Fruit fly (Drosophila melanogaster): Measurements from ENCODE around the gene CG8064.

Gene CG8064

dm6 chr3R:18260016-18260415 lies 23.4 kb upstream of the CG8064 start:
- TF ChIP-seq CG17801 (GFP tag; optimal IDR thresholded peaks at IDR 0.05; ENCODE audit: partially characterized antibody) = no peak

DNA sequence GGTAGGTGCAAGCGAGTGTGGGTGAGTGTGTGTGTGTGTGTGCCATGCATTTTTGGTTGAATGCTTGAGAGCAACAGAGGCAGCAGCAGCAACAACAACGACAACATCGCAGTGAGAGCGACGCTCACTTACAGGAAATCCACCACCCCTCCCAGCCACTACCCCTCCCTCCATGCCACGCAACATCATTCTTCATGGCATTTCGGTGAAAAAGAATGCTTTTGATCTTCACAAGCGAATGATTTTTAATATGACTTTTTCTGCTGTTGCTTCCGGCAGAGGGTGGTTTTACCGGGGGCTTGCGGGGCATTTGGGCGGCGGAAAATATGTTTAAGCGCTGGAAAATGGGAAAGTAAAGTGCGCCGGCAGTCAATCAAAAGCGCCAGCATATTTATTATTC lies 21.9 kb upstream of the CG8064 start:
- no peak for TF ChIP-seq CG17801 (GFP tag; optimal IDR thresholded peaks at IDR 0.05; ENCODE audit: partially characterized antibody)

DNA sequence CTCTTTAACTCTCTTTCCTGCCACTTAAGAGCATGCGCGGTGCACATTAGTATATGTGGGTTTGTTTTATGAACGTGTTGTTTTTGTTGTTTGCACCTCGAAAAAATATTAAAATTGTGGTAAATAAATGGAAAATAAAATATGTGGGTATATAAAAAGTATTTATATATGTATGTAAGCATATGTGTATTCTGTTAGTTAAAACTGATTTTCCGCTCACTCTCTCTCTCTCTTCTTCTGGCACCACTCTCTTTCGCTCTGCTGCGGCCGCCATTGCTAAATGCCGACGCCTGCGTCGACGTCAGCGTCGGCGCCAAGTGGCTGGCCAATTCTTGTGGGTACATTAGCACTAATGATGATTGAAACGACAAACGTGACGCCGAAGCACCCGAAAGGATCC lies 18.2 kb upstream of the CG8064 start:
- TF ChIP-seq CG17801 (GFP tag; optimal IDR thresholded peaks at IDR 0.05; ENCODE audit: partially characterized antibody) = no peak

dm6 chr3R:18266665-18267064 lies 16.8 kb upstream of the CG8064 start:
- TF ChIP-seq CG17801 (GFP tag; optimal IDR thresholded peaks at IDR 0.05; ENCODE audit: partially characterized antibody) = no peak

DNA sequence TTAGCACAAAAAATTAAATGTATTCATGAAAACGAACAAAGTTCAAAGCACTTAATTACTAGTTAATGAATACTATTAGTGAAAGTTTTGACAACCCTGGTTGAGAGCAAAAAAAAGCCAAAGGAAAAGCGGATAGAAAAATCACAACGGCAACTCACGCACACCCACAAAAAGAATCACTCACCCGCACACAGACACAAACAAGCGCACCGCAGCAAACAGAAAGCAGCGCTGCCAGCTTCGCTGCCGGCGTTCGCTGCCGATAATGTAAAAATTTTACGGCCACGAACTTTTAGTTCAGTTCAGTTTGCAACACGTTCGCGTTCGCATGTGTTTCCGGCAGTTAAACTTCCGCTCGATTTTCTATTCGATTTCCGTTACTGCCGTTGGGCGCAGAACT lies 16.0 kb upstream of the CG8064 start, which contains the start of gene CG18599:
Gene CG18599 (plus strand): TSS at position 301 of the 400 bp plus-strand sequence.
- TF ChIP-seq CG17801 (GFP tag; optimal IDR thresholded peaks at IDR 0.05; ENCODE audit: partially characterized antibody) = no peak

DNA sequence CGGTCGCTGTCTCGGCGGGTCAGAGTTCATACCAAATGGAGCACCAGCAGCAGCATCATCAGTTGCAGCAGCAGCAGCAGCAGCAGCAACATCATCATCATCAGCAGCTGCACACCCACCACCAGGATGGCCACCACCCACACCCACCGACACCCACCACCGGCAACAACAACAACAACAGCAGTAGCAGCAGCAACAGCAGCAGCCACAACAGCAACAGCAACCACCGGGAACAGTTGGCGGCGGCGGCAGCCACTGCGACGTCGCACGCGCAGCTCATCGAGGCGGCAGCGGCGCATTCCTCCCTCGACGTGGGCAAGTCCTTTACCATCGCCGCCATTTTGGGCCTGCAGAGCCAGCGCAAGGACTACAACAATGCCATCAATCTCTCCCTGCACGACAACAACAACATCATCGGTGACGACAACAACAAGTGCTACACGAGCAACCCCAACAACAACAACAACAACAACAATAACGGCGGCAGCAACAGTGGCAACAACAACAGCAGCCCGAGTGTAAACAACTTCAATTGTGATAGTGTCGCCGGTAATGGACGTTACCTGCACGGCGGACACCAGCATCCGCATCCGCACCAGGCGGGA lies 13.6 kb upstream of the CG8064 start:
- TF ChIP-seq CG17801 (GFP tag; optimal IDR thresholded peaks at IDR 0.05; ENCODE audit: partially characterized antibody) = no peak

dm6 chr3R:18274328-18275098 lies 8.9 kb upstream of the CG8064 start, which contains the start of the genes Vps39 and eIF1A:
TSS of gene Vps39 (minus strand) at chr3R:18274446.
TSS of gene eIF1A (plus strand) at chr3R:18274665.
- TF ChIP-seq CG17801 (GFP tag; optimal IDR thresholded peaks at IDR 0.05; ENCODE audit: partially characterized antibody) = peak; percentile 40

- TF ChIP-seq CG17801 (GFP tag; optimal IDR thresholded peaks at IDR 0.05; ENCODE audit: partially characterized antibody) = no peak
These were observed 8.2 kb upstream of the CG8064 start for dm6 chr3R:18275113-18275782.

DNA sequence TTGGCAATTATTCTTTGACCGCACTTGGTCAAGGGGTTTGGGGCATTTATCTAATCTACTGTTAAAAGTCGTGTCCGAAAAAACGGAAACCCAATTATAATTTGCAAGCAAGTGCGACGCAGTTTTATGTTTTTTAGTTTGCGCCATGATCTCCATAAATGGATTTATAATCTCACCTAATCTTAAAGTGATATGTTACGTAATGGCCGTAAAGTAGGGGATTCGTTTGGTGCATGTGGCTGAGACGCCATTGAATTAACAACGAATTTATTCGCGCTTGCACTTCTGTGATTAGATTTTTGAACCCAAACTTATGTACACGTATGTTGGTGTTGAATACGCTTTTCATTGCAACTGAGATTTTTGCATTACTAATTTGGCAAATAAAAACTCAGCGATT lies 6.8 kb upstream of the CG8064 start:
- no peak for TF ChIP-seq CG17801 (GFP tag; optimal IDR thresholded peaks at IDR 0.05; ENCODE audit: partially characterized antibody)

DNA sequence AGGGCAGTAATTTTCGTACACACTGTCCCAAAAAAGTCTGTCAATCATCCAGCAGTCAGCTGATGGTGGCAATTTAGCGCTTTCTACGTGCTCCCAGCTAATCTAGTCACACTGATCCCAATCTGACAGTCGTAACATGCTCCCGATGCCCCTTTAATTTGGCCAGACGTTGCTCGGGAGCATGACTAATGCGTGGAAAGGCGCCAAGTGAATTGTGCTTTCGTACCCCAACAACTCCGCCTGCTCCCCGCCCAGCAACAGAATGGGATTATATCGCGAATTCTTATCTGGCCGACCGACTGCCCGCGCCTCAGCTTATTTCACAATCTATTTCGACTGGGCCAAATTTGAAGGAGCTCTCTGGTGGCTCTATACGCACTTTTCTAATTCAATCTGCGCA lies 6.1 kb upstream of the CG8064 start:
- no peak for TF ChIP-seq CG17801 (GFP tag; optimal IDR thresholded peaks at IDR 0.05; ENCODE audit: partially characterized antibody)

dm6 chr3R:18279494-18279893 lies 4.0 kb upstream of the CG8064 start, which contains the start of gene CG7142:
TSS of gene CG7142 (minus strand) at chr3R:18279522.
- no peak for TF ChIP-seq CG17801 (GFP tag; optimal IDR thresholded peaks at IDR 0.05; ENCODE audit: partially characterized antibody)

DNA sequence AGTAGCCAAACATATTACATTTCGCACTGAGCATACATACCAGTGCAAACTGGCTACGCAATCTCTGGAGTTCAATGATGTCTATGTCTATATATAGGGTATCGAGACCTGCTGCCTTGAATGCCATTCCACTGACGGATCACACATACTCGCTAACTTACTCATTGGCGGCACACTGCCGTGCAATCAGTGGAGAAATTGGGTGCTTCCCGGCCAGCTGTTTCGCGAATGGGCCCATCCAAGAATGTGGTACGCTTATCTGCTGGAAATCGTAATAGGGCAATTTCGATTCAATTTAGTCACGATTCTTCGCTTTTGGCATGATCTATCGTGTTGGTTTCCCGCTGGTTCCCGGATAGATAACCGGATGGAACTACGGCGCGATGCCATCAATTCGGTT lies 3.3 kb upstream of the CG8064 start:
- TF ChIP-seq CG17801 (GFP tag; optimal IDR thresholded peaks at IDR 0.05; ENCODE audit: partially characterized antibody) = no peak

DNA sequence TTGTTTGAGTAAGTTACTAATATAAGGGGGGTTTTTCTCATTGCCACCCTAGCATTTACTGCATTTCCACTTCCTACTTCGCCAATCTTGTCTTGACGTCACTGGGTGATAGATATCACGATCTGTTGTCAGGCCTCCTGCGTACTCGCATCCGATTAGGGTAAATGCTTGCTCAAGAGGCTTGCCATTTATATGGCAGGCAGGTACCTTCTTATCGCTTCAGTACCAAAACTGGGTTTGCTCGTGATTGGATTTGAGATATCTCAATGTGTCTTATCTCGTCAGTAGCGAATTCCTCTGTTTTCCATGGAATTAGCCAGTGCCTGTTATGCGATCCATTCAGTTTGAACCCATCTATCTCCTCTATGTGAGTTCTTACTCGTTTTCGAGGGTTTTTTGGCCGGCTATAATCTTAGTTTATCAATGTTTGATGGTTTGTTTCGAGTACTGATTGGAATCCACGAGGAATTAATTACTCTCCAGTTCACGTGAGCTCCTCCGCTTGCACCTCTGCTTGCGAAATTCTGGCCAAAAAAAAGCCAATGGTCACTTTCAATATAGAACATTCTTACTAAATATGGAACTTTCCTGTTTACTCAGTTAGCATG lies 2.5 kb upstream of the CG8064 start:
- no peak for TF ChIP-seq CG17801 (GFP tag; optimal IDR thresholded peaks at IDR 0.05; ENCODE audit: partially characterized antibody)

DNA sequence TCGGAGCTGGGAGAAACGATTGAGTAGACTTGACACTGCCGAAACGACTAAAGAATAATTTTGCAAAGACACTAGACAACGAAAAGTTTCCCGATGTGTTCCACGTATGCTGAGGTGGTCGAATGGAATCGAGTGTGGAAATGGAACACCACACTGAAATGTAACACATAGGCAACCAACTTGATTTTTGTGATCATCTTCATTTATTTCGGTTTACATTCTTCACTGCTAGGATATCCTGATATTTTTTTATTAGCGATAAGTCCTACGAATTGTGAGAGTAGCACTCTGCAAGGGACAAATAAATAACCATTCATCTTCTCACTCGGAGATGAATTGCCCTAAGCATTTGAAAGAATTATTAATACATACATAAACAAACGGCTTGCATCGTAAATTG lies 5.2 kb downstream of the CG8064 start, which contains the start of gene CG7131:
Gene CG7131 (minus strand): TSS at position 101 of the 400 bp plus-strand sequence.
- no peak for TF ChIP-seq CG17801 (GFP tag; optimal IDR thresholded peaks at IDR 0.05; ENCODE audit: partially characterized antibody)

DNA sequence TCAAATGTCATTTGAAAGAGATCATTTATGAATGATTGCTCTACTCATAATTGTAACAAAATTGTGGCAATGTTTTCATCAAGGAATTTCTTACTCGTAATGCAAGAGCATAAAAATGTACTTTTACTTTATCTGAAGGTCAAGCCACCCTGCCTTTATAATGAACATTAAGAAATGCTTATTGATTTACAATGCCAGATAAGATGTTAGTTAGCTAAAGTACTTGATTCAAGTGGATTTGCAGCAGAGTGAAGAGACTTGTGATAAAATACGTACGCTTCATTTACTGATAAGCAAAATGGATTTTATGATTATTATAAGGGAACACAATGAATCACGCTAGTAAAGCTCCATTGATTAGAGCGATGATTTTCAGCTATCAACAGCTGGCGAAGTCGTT lies 8.4 kb downstream of the CG8064 start:
- no peak for TF ChIP-seq CG17801 (GFP tag; optimal IDR thresholded peaks at IDR 0.05; ENCODE audit: partially characterized antibody)
